Worm (Caenorhabditis elegans) whole organism, late embryonic: ENCODE measurements around the gene dmsr-5.
A peak's percentile ranks its signal among the peaks of the same experiment; 100 is the strongest.
"Not testable (repeated sequence)": the region's sequence is repeated elsewhere in the genome, so short reads cannot be mapped to it uniquely, and the experiment has no call there.

Experiments used
- C08G9.2 ChIP-seq: sonication (generic microtip); optimal IDR thresholded peaks from 2 replicates; lab custom pipeline; 2016; ENCODE audit warnings: mild to moderate bottlenecking, missing genetic modification characterization, moderate library complexity, missing compliant biosample characterization
- C38D4.7 ChIP-seq: fragments of 200-800 bp; sonication (Bioruptor generic); optimal IDR thresholded peaks from 2 replicates; lab custom pipeline; 2018; ENCODE audit warnings: mild to moderate bottlenecking, missing genetic modification characterization, moderate library complexity, missing compliant biosample characterization
- F13H6.1 ChIP-seq: sonication (generic microtip); optimal IDR thresholded peaks from 2 replicates; lab custom pipeline; 2016; ENCODE audit warnings: missing genetic modification characterization, missing compliant biosample characterization
- K02D7.2 ChIP-seq: sonication (generic microtip); optimal IDR thresholded peaks from 2 replicates; lab custom pipeline; 2017; ENCODE audit warnings: mild to moderate bottlenecking, missing genetic modification characterization, missing compliant biosample characterization
- ahr-1 ChIP-seq: sonication (generic microtip); optimal IDR thresholded peaks from 2 replicates; lab custom pipeline; 2016; ENCODE audit warnings: missing genetic modification characterization, missing compliant biosample characterization
- ama-1 ChIP-seq: fragments of 150-350 bp; optimal IDR thresholded peaks from 2 replicates; lab custom pipeline; 2014
- ceh-18 ChIP-seq: sonication (generic microtip); optimal IDR thresholded peaks from 2 replicates; lab custom pipeline; 2016; ENCODE audit warnings: missing genetic modification characterization, missing compliant biosample characterization
- ceh-2 ChIP-seq: sonication (generic microtip); optimal IDR thresholded peaks from 2 replicates; lab custom pipeline; 2016; ENCODE audit warnings: missing genotype, missing genetic modification characterization, missing compliant biosample characterization
- ceh-22 ChIP-seq: sonication (generic microtip); optimal IDR thresholded peaks from 2 replicates; lab custom pipeline; 2017; ENCODE audit warnings: missing biosample characterization, missing genetic modification characterization
- ceh-24 ChIP-seq: sonication (generic microtip); optimal IDR thresholded peaks from 2 replicates; lab custom pipeline; 2016; ENCODE audit warnings: mild to moderate bottlenecking, missing genetic modification characterization, missing compliant biosample characterization
- ceh-31 ChIP-seq: sonication (generic microtip); optimal IDR thresholded peaks from 2 replicates; lab custom pipeline; 2016; ENCODE audit warnings: missing genetic modification characterization, missing compliant biosample characterization
- ceh-34 ChIP-seq: sonication (generic microtip); optimal IDR thresholded peaks from 2 replicates; lab custom pipeline; 2016; ENCODE audit warnings: mild to moderate bottlenecking, missing genetic modification characterization, missing compliant biosample characterization
- ceh-45 ChIP-seq: fragments of 200-800 bp; sonication (Bioruptor generic); IDR thresholded peaks from 2 replicates; pipeline ENCODE4 v1.3.6; 2022; ENCODE audit warnings: missing genetic modification reagents, missing genetic modification characterization, missing compliant biosample characterization
- ceh-48 ChIP-seq: sonication (generic microtip); optimal IDR thresholded peaks from 2 replicates; lab custom pipeline; 2016; ENCODE audit warnings: missing genetic modification characterization, inconsistent platforms, missing compliant biosample characterization
- ceh-6 ChIP-seq: fragments of 200-800 bp; sonication (Bioruptor generic); optimal IDR thresholded peaks from 2 replicates; lab custom pipeline; 2018; ENCODE audit warnings: mild to moderate bottlenecking, missing genetic modification characterization, missing compliant biosample characterization
- elt-2 ChIP-seq: sonication (generic microtip); optimal IDR thresholded peaks from 2 replicates; lab custom pipeline; 2016; ENCODE audit warnings: missing genetic modification reagents, missing genetic modification characterization, missing compliant biosample characterization
- elt-4 ChIP-seq: sonication (generic microtip); optimal IDR thresholded peaks from 2 replicates; lab custom pipeline; 2016; ENCODE audit warnings: missing genetic modification characterization, missing compliant biosample characterization
- ets-4 ChIP-seq: sonication (generic microtip); optimal IDR thresholded peaks from 2 replicates; lab custom pipeline; 2016; ENCODE audit warnings: missing genetic modification characterization, missing compliant biosample characterization
- eyg-1 ChIP-seq: sonication (generic microtip); optimal IDR thresholded peaks from 2 replicates; lab custom pipeline; 2016; ENCODE audit warnings: missing genotype, missing genetic modification characterization, missing compliant biosample characterization
- fkh-6 ChIP-seq: sonication (generic microtip); optimal IDR thresholded peaks from 2 replicates; lab custom pipeline; 2016; ENCODE audit warnings: missing genetic modification characterization, missing compliant biosample characterization
- gmeb-2 ChIP-seq: sonication (generic microtip); optimal IDR thresholded peaks from 2 replicates; lab custom pipeline; 2016; ENCODE audit warnings: missing genetic modification characterization, inconsistent platforms, missing compliant biosample characterization
- lim-6 ChIP-seq: sonication (generic microtip); optimal IDR thresholded peaks from 2 replicates; lab custom pipeline; 2016; ENCODE audit warnings: missing genetic modification characterization, missing compliant biosample characterization
- lin-11 ChIP-seq: fragments of 200-800 bp; sonication (Bioruptor generic); optimal IDR thresholded peaks from 2 replicates; lab custom pipeline; 2018; ENCODE audit warnings: mild to moderate bottlenecking, missing genetic modification characterization, missing compliant biosample characterization
- mec-3 ChIP-seq: sonication (generic microtip); optimal IDR thresholded peaks from 2 replicates; lab custom pipeline; 2016; ENCODE audit warnings: borderline replicate concordance, missing genetic modification characterization, missing compliant biosample characterization
- nfya-1 ChIP-seq: sonication (generic microtip); optimal IDR thresholded peaks from 2 replicates; lab custom pipeline; 2017; ENCODE audit warnings: missing genetic modification characterization, mild to moderate bottlenecking, missing compliant biosample characterization, antibody characterized with exemption, moderate library complexity
- nhr-232 ChIP-seq: sonication (generic microtip); optimal IDR thresholded peaks from 2 replicates; lab custom pipeline; 2016; ENCODE audit warnings: missing genetic modification characterization, missing compliant biosample characterization
- npax-4 ChIP-seq: sonication (generic microtip); optimal IDR thresholded peaks from 2 replicates; lab custom pipeline; 2016; ENCODE audit warnings: missing genetic modification characterization, missing compliant biosample characterization
- pag-3 ChIP-seq: sonication (generic microtip); optimal IDR thresholded peaks from 2 replicates; lab custom pipeline; 2016; ENCODE audit warnings: missing compliant biosample characterization, missing genetic modification characterization, borderline replicate concordance
- pha-2 ChIP-seq: sonication (generic microtip); optimal IDR thresholded peaks from 2 replicates; lab custom pipeline; 2017; ENCODE audit warnings: mild to moderate bottlenecking, missing genetic modification characterization, missing compliant biosample characterization
- pqm-1 ChIP-seq: sonication (generic microtip); optimal IDR thresholded peaks from 2 replicates; lab custom pipeline; 2016; ENCODE audit warnings: missing genetic modification characterization, missing compliant biosample characterization
- pros-1 ChIP-seq: fragments of 150-350 bp; optimal IDR thresholded peaks from 2 replicates; lab custom pipeline; 2014; ENCODE audit warnings: missing biosample characterization, missing genetic modification reagents, missing genetic modification characterization
- ref-2 ChIP-seq: sonication (generic microtip); optimal IDR thresholded peaks from 2 replicates; lab custom pipeline; 2016; ENCODE audit warnings: missing genetic modification characterization, missing compliant biosample characterization
- sdc-2 ChIP-seq: sonication (generic microtip); optimal IDR thresholded peaks from 2 replicates; lab custom pipeline; 2016; ENCODE audit warnings: missing genotype, missing genetic modification characterization, missing compliant biosample characterization
- sox-2 ChIP-seq: fragments of 200-800 bp; sonication (Bioruptor generic); IDR thresholded peaks from 2 replicates; pipeline ENCODE4 v1.3.6; 2022; ENCODE audit warnings: missing genetic modification reagents, missing genetic modification characterization, missing compliant biosample characterization
- tbx-7 ChIP-seq: sonication (generic microtip); optimal IDR thresholded peaks from 2 replicates; lab custom pipeline; 2016; ENCODE audit warnings: missing genotype, missing genetic modification characterization, missing compliant biosample characterization
- ttx-3 ChIP-seq: sonication (generic microtip); optimal IDR thresholded peaks from 2 replicates; lab custom pipeline; 2016; ENCODE audit warnings: missing genetic modification reagents, missing genetic modification characterization, missing compliant biosample characterization
- unc-55 ChIP-seq: sonication (generic microtip); optimal IDR thresholded peaks from 2 replicates; lab custom pipeline; 2017; ENCODE audit warnings: missing biosample characterization, missing genetic modification reagents, missing genetic modification characterization
- unc-86 ChIP-seq: sonication (generic microtip); optimal IDR thresholded peaks from 2 replicates; lab custom pipeline; 2016; ENCODE audit warnings: missing genetic modification characterization, missing compliant biosample characterization

The dmsr-5 gene

DNA sequence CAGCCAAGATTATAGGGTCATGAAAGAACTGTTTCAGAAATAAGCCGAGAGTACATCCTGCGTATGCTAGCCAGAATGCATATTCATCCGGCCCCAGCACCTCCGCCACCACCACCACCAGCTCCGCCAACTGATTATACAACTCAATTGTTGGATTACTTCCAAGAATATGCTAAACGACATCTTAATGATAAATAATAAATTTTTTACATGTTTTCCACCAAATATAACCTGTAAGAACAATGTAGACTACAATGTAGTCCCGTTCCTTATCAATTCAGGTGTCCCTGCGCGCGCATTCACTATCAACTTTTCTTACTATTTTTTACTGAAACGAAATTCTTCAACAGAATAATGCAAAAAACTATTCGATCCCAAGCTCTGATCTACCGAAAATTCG, 37.8 kb upstream of the dmsr-5 start, which contains the start of gene Y48A6B.9:
TSS of gene Y48A6B.9 (plus strand) at position 301 of the 400 bp plus-strand sequence.
- TF ChIP-seq lin-11 (tag; lab: Kevin White, UChicago), result no peak
- no peak for TF ChIP-seq K02D7.2 (tag; lab: Kevin White, UChicago)
- no peak for TF ChIP-seq mec-3 (tag; lab: Kevin White, UChicago)
- TF ChIP-seq pha-2, result no peak
- no peak for TF ChIP-seq nhr-232
- no peak for TF ChIP-seq ahr-1 (tag; lab: Kevin White, UChicago)
- TF ChIP-seq ceh-18 (tag; lab: Kevin White, UChicago), result no peak

DNA sequence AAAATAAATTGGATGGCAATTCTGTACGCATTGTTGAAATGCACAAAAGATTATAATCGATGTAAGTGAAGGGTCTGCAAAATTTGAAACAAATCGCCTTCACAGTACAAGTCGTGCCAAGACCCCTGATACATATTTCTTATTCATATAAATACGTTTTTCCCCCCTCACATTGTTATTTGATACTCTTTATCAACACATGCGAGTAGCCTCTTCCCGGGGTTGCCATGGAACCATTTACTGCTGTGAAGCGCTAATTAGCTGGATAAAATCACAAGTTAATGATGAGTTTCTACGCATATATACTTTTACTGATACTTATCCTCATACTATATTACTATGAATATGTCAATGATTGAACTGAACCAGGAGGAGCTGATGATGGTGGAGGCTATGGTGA, 36.3 kb upstream of the dmsr-5 start, which contains the start of gene Y48A6B.14:
TSS of gene Y48A6B.14 (plus strand) at position 301 of the 400 bp plus-strand sequence.
- no peak for TF ChIP-seq gmeb-2 (tag; lab: Kevin White, UChicago)
- no peak for TF ChIP-seq ref-2 (tag; lab: Kevin White, UChicago)
- TF ChIP-seq sox-2 (GFP tag; lab: Robert Waterston, UW), result no peak
- TF ChIP-seq ceh-22 (tag; lab: Kevin White, UChicago), result no peak

DNA sequence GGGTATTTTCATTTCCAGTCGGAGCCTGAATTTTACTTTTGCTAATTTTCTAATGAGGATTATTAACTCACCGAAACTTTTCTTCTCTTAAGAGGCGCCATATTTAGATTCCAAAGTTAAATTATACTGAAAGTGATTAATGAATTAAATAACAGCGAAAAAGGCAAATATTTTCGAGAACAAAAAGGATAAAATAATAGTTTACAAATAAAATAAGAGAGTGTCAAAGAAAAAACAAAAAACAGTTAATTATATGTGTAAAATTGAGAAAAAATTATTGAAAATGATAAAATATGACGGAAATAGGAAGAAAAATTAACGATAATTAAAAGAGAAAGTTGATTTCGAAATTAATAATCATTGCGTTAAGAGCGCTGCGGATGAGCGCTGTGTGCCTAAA, 34.3 kb upstream of the dmsr-5 start, which contains the start of gene Y48A6B.8:
TSS of gene Y48A6B.8 (minus strand) at position 101 of the 400 bp plus-strand sequence.
- not testable (repeated sequence) for TF ChIP-seq ama-1; sox-2 (GFP tag; lab: Robert Waterston, UW); eyg-1

DNA sequence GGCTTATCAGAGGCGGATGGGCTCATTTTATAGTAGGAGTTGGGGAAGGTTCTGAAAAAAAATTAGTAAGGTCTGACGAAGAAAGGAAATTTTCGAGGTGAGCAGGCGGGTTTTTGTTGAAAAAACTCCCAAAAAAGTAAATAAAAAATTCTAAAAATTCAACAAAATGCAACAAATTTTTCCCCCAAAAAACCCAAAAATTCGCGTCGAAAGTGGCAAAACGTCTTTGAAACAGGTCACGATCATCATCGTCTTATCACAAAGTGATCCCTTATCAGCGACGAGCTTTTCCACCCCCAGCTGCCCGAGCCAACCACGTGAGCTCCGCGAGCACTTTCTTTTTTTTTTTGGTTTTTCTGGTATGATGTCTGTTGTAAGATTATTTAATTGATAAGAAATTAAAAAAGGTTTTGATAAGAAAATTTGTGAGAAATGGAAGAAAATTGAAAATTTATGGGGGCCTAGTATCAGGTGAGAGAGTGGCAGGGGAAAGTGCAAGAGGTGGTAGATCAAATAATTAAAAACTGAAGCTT, 31.5 kb upstream of the dmsr-5 start, which contains the start of gene Y48A6B.7:
TSS of gene Y48A6B.7 (minus strand) at position 51 of the 533 bp plus-strand sequence.
- TF ChIP-seq ahr-1 (tag; lab: Kevin White, UChicago) (no peak), fkh-6 (tag; lab: Kevin White, UChicago) (no peak), pqm-1 (tag; lab: Kevin White, UChicago) (peak; percentile 62), F13H6.1 (tag; lab: Kevin White, UChicago) (no peak), ceh-31 (no peak), elt-2 (peak; percentile 58)
- TF ChIP-seq, all 69 proteins: peak for 2

DNA sequence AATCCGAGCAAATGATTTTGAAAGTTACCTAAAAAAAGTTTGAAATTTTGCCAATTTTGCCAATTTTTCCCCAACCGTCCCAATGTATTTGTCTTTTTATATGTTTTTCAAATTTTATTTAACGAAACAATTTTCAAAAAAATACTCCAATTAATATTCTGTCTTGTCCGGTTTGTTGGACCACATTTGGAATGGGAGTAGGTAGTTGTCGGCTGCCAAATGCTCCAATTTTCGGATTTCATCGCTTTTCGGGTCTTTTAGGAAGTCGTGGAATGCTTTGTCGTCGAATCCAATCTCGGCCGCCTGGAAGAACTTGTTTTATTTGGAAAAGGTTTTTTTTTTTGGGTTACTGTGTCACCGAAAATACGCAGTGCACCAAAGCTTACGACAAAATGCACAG, 30.1 kb upstream of the dmsr-5 start:
- no peak for TF ChIP-seq npax-4
- no peak for TF ChIP-seq ceh-18 (tag; lab: Kevin White, UChicago)
- no peak for TF ChIP-seq C08G9.2 (tag; lab: Kevin White, UChicago)
- TF ChIP-seq pha-2, result no peak
- TF ChIP-seq unc-55, result no peak
- no peak for TF ChIP-seq nfya-1 (tag; lab: Kevin White, UChicago)
- TF ChIP-seq ceh-2, result no peak
- TF ChIP-seq pqm-1 (tag; lab: Kevin White, UChicago), result no peak
- TF ChIP-seq lim-6 (tag; lab: Kevin White, UChicago), result no peak
- TF ChIP-seq ets-4 (tag; lab: Kevin White, UChicago), result no peak
- TF ChIP-seq tbx-7 (tag; lab: Kevin White, UChicago), result no peak
- TF ChIP-seq ceh-24, result no peak
- TF ChIP-seq ceh-45 (GFP tag; lab: Robert Waterston, UW), result no peak
- TF ChIP-seq pag-3, result no peak
- no peak for TF ChIP-seq elt-4 (tag; lab: Kevin White, UChicago)
- no peak for TF ChIP-seq ref-2 (tag; lab: Kevin White, UChicago)
- no peak for TF ChIP-seq fkh-6 (tag; lab: Kevin White, UChicago)
- TF ChIP-seq ceh-31, result no peak

DNA sequence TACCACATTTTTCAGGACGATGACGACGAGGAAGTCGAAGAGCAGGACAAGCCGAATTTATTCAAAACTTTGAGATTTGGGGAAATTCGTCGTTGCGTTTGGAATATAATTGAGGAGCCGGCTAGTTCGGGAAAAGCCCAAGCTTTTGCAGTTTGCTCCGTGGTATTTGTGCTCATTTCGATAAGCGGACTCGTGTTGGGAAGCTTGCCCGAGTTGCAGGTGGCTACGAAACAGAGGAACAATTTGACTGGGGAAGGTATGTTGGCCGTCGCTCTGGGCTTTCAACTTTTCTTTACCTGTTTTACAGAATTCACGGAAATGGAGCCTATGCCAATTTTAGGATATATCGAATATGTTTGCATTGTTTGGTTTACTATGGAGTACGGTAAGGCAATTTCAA, 27.2 kb upstream of the dmsr-5 start:
- TF ChIP-seq ceh-34 (tag; lab: Kevin White, UChicago) (no peak), unc-86 (tag; lab: Kevin White, UChicago) (no peak), ceh-48 (no peak), ceh-6 (no peak), sdc-2 (no peak), sox-2 (GFP tag; lab: Robert Waterston, UW) (no peak), mec-3 (tag; lab: Kevin White, UChicago) (no peak), C38D4.7 (GFP tag; lab: Kevin White, UChicago) (no peak), pros-1 (tag; lab: Kevin White, UChicago) (no peak), eyg-1 (no peak), ttx-3 (tag; lab: Kevin White, UChicago) (no peak)
